Fruit fly (Drosophila melanogaster) whole organism, embryonic: ENCODE data around the gene CG3815.

Source experiments
- Atf-2 ChIP-seq: fragments of 200-800 bp; sonication (Bioruptor generic); optimal IDR thresholded peaks from 2 replicates; lab custom pipeline; 2016; ENCODE audit warnings: missing biosample characterization, missing genetic modification characterization
- BEAF-32 ChIP-seq: fragments of 200-800 bp; sonication (Bioruptor generic); optimal IDR thresholded peaks from 3 replicates; lab custom pipeline; 2017; ENCODE audit warnings: missing biosample characterization, missing genetic modification characterization, mild to moderate bottlenecking, moderate library complexity, missing genetic modification reagents
- Blimp-1 ChIP-seq: fragments of 200-800 bp; sonication (Bioruptor generic); optimal IDR thresholded peaks from 3 replicates; lab custom pipeline; 2018; ENCODE audit warnings: missing biosample characterization, missing genetic modification characterization, mild to moderate bottlenecking, moderate library complexity, missing genetic modification reagents
- Bteb2 ChIP-seq: fragments of 200-800 bp; sonication (Bioruptor generic); optimal IDR thresholded peaks from 2 replicates; lab custom pipeline; 2016; ENCODE audit warnings: missing biosample characterization, missing genetic modification characterization
- CG10431 ChIP-seq: fragments of 200-800 bp; sonication (Bioruptor generic); optimal IDR thresholded peaks from 3 replicates; lab custom pipeline; 2018; ENCODE audit warnings: missing biosample characterization, mild to moderate bottlenecking, missing genetic modification characterization
- CG12391 ChIP-seq: fragments of 200-800 bp; sonication (Bioruptor generic); optimal IDR thresholded peaks from 3 replicates; lab custom pipeline; 2018; ENCODE audit warnings: missing biosample characterization, mild to moderate bottlenecking, missing genetic modification characterization, moderate library complexity
- CG12659 ChIP-seq: fragments of 200-800 bp; sonication (Bioruptor generic); optimal IDR thresholded peaks from 3 replicates; lab custom pipeline; 2017; ENCODE audit warnings: mild to moderate bottlenecking, missing biosample characterization, missing genetic modification reagents, missing genetic modification characterization
- CG13287 ChIP-seq: fragments of 200-800 bp; sonication (Bioruptor generic); IDR thresholded peaks from 2 replicates; pipeline ENCODE4 v1.3.6; 2022; ENCODE audit warnings: missing biosample characterization, missing genetic modification characterization; ENCODE audit not compliant: partially characterized antibody
- CG17829 ChIP-seq: fragments of 200-800 bp; optimal IDR thresholded peaks from 2 replicates; lab custom pipeline; 2019; ENCODE audit warnings: missing biosample characterization, mild to moderate bottlenecking, missing genetic modification characterization, moderate library complexity
- CG18262 ChIP-seq: fragments of 200-800 bp; optimal IDR thresholded peaks from 3 replicates; lab custom pipeline; 2019; ENCODE audit warnings: missing biosample characterization, mild to moderate bottlenecking, missing genetic modification characterization, moderate library complexity
- CG2875 ChIP-seq: fragments of 200-800 bp; sonication (Bioruptor generic); optimal IDR thresholded peaks from 2 replicates; lab custom pipeline; 2017; ENCODE audit warnings: missing biosample characterization, mild to moderate bottlenecking, missing genetic modification characterization, missing genetic modification reagents
- CG31224 ChIP-seq: fragments of 200-800 bp; sonication (Bioruptor generic); IDR thresholded peaks from 2 replicates; pipeline ENCODE4 v1.3.6; 2022; ENCODE audit warnings: missing biosample characterization, missing genetic modification characterization
- CG3163 ChIP-seq: fragments of 200-800 bp; sonication (Bioruptor generic); optimal IDR thresholded peaks from 3 replicates; lab custom pipeline; 2016; ENCODE audit warnings: missing biosample characterization, missing genetic modification characterization
- CG33213 ChIP-seq: fragments of 200-800 bp; sonication (Bioruptor generic); optimal IDR thresholded peaks from 3 replicates; lab custom pipeline; 2016; ENCODE audit warnings: missing biosample characterization, missing genetic modification characterization
- CG33557 ChIP-seq: fragments of 200-800 bp; sonication (Bioruptor generic); optimal IDR thresholded peaks from 2 replicates; lab custom pipeline; 2019; ENCODE audit warnings: missing biosample characterization, mild to moderate bottlenecking, missing genetic modification characterization, moderate library complexity
- CG34376 ChIP-seq: fragments of 200-800 bp; sonication (Bioruptor generic); optimal IDR thresholded peaks from 2 replicates; lab custom pipeline; 2018; ENCODE audit warnings: missing biosample characterization, mild to moderate bottlenecking, missing genetic modification characterization
- CG42726 ChIP-seq: fragments of 200-800 bp; sonication (Bioruptor generic); IDR thresholded peaks from 2 replicates; pipeline ENCODE4 v1.3.6; 2022; ENCODE audit warnings: missing biosample characterization, missing genetic modification characterization; ENCODE audit not compliant: partially characterized antibody
- CG6654 ChIP-seq: fragments of 200-800 bp; sonication (Bioruptor generic); optimal IDR thresholded peaks from 2 replicates; lab custom pipeline; 2017; ENCODE audit warnings: missing biosample characterization, mild to moderate bottlenecking, missing genetic modification characterization
- CG6765 ChIP-seq: fragments of 200-800 bp; sonication (Bioruptor generic); optimal IDR thresholded peaks from 3 replicates; lab custom pipeline; 2017; ENCODE audit warnings: missing biosample characterization, mild to moderate bottlenecking, missing genetic modification characterization
- CG7987 ChIP-seq: fragments of 200-800 bp; sonication (Bioruptor generic); optimal IDR thresholded peaks from 2 replicates; lab custom pipeline; 2018; ENCODE audit warnings: missing biosample characterization, mild to moderate bottlenecking, missing genetic modification characterization, moderate library complexity
- CG8388 ChIP-seq: fragments of 200-800 bp; sonication (Bioruptor generic); optimal IDR thresholded peaks from 2 replicates; lab custom pipeline; 2019; ENCODE audit warnings: missing biosample characterization, mild to moderate bottlenecking, missing genetic modification characterization, moderate library complexity
- CG9727 ChIP-seq: fragments of 200-800 bp; sonication (Bioruptor generic); optimal IDR thresholded peaks from 3 replicates; lab custom pipeline; 2017; ENCODE audit warnings: missing biosample characterization, mild to moderate bottlenecking, missing genetic modification characterization
- Camta ChIP-seq: fragments of 200-800 bp; sonication (Bioruptor generic); optimal IDR thresholded peaks from 2 replicates; lab custom pipeline; 2016; ENCODE audit warnings: missing biosample characterization, missing genetic modification characterization
- Dip2 ChIP-seq: fragments of 200-800 bp; sonication (Bioruptor generic); IDR thresholded peaks from 2 replicates; pipeline ENCODE4 v1.3.6; 2022; ENCODE audit warnings: missing biosample characterization, missing genetic modification characterization
- Dp ChIP-seq: fragments of 200-800 bp; sonication (Bioruptor generic); optimal IDR thresholded peaks from 2 replicates; lab custom pipeline; 2018; ENCODE audit warnings: missing biosample characterization, mild to moderate bottlenecking, missing genetic modification characterization, moderate library complexity
- Eip74EF ChIP-seq, 2 experiments: fragments of 200-800 bp in 1 of 2; fragments of >200 bp in 1 of 2; sonication (Bioruptor generic) in 1 of 2; optimal IDR thresholded peaks; 2 replicates each; lab custom pipeline; 2017 to 2019; ENCODE audit warnings: missing biosample characterization in 2 of 2, missing genetic modification characterization in 2 of 2, mild to moderate bottlenecking in 1 of 2, moderate library complexity in 1 of 2
- Fer1 ChIP-seq: fragments of 200-800 bp; sonication (Bioruptor generic); optimal IDR thresholded peaks from 2 replicates; lab custom pipeline; 2017; ENCODE audit warnings: missing biosample characterization, mild to moderate bottlenecking, missing genetic modification characterization
- H2.0 ChIP-seq: fragments of 200-800 bp; sonication (Bioruptor generic); IDR thresholded peaks from 2 replicates; pipeline ENCODE4 v1.3.6; 2022; ENCODE audit warnings: missing biosample characterization, missing genetic modification characterization
- Jarid2 ChIP-seq: fragments of 200-800 bp; sonication (Bioruptor generic); optimal IDR thresholded peaks from 3 replicates; lab custom pipeline; 2017; ENCODE audit warnings: mild to moderate bottlenecking, missing biosample characterization, missing genetic modification reagents, missing genetic modification characterization
- Lim3 ChIP-seq: fragments of 200-800 bp; sonication (Bioruptor generic); IDR thresholded peaks from 2 replicates; pipeline ENCODE4 v1.3.6; 2022; ENCODE audit warnings: missing biosample characterization, missing genetic modification characterization
- MESR4 ChIP-seq: fragments of 200-800 bp; sonication (Bioruptor generic); optimal IDR thresholded peaks from 2 replicates; lab custom pipeline; 2018; ENCODE audit warnings: missing biosample characterization, mild to moderate bottlenecking, missing genetic modification characterization, moderate library complexity
- NFAT ChIP-seq: fragments of 200-800 bp; sonication (Bioruptor generic); IDR thresholded peaks from 2 replicates; pipeline ENCODE4 v1.3.6; 2022; ENCODE audit warnings: missing biosample characterization, missing genetic modification characterization
- Ptx1 ChIP-seq: fragments of 200-800 bp; sonication (Bioruptor generic); IDR thresholded peaks from 2 replicates; pipeline ENCODE4 v1.3.6; 2022; ENCODE audit warnings: missing biosample characterization, missing genetic modification characterization
- Sox100B ChIP-seq: fragments of 200-800 bp; sonication (Bioruptor generic); optimal IDR thresholded peaks from 3 replicates; lab custom pipeline; 2018; ENCODE audit warnings: missing biosample characterization, mild to moderate bottlenecking, missing genetic modification characterization
- Trl ChIP-seq, 3 experiments: fragments of >200 bp in 2 of 3; fragments of 200-800 bp in 1 of 3; sonication (Bioruptor generic) in 1 of 3; optimal IDR thresholded peaks; 2 replicates in 1 of 3; 3 replicates in 2 of 3; lab custom pipeline; 2016 to 2017; ENCODE audit warnings: missing biosample characterization in 1 of 3, missing genetic modification characterization in 1 of 3
- ato ChIP-seq: fragments of 200-800 bp; sonication (Bioruptor generic); IDR thresholded peaks from 2 replicates; pipeline ENCODE4 v1.3.6; 2022; ENCODE audit warnings: missing biosample characterization, missing genetic modification characterization; ENCODE audit not compliant: partially characterized antibody
- ci ChIP-seq: fragments of 200-800 bp; sonication (Bioruptor generic); IDR thresholded peaks from 3 replicates; pipeline ENCODE4 v1.3.6; 2022; ENCODE audit warnings: missing biosample characterization, missing genetic modification characterization
- fd64A ChIP-seq: fragments of 200-800 bp; sonication (Bioruptor generic); optimal IDR thresholded peaks from 3 replicates; lab custom pipeline; 2018; ENCODE audit warnings: missing biosample characterization, mild to moderate bottlenecking, missing genetic modification characterization
- gfzf ChIP-seq: fragments of 200-800 bp; sonication (Bioruptor generic); optimal IDR thresholded peaks from 2 replicates; lab custom pipeline; 2016; ENCODE audit warnings: missing biosample characterization, mild to moderate bottlenecking, missing genetic modification characterization, moderate library complexity
- gro ChIP-seq: fragments of 200-800 bp; sonication (Bioruptor generic); optimal IDR thresholded peaks from 2 replicates; lab custom pipeline; 2016; ENCODE audit warnings: missing biosample characterization, missing genetic modification characterization
- h ChIP-seq: fragments of >200 bp; optimal IDR thresholded peaks from 2 replicates; lab custom pipeline; 2017
- insv ChIP-seq, 2 experiments: fragments of 200-800 bp; sonication (Bioruptor generic); optimal IDR thresholded peaks; 3 replicates each; lab custom pipeline; 2016 to 2018; ENCODE audit warnings: missing biosample characterization in 2 of 2, missing genetic modification characterization in 2 of 2
- lab ChIP-seq: fragments of 200-800 bp; sonication (Bioruptor generic); optimal IDR thresholded peaks from 3 replicates; lab custom pipeline; 2017; ENCODE audit warnings: missing biosample characterization, missing genetic modification characterization, mild to moderate bottlenecking, moderate library complexity, missing genetic modification reagents
- lilli ChIP-seq: fragments of 200-800 bp; sonication (Bioruptor generic); optimal IDR thresholded peaks from 3 replicates; lab custom pipeline; 2016; ENCODE audit warnings: missing biosample characterization, missing genetic modification characterization
- nerfin-1 ChIP-seq: fragments of 200-800 bp; sonication (Bioruptor generic); optimal IDR thresholded peaks from 3 replicates; lab custom pipeline; 2019; ENCODE audit warnings: missing biosample characterization, mild to moderate bottlenecking, missing genetic modification characterization, moderate library complexity
- oc ChIP-seq: fragments of 200-800 bp; sonication (Bioruptor generic); optimal IDR thresholded peaks from 2 replicates; lab custom pipeline; 2018; ENCODE audit warnings: missing biosample characterization, mild to moderate bottlenecking, missing genetic modification characterization, moderate library complexity
- sens-2 ChIP-seq: fragments of 200-800 bp; sonication (Bioruptor generic); IDR thresholded peaks from 2 replicates; pipeline ENCODE4 v1.3.6; 2022; ENCODE audit warnings: missing biosample characterization, missing genetic modification characterization
- stwl ChIP-seq: fragments of 200-800 bp; sonication (Bioruptor generic); optimal IDR thresholded peaks from 3 replicates; lab custom pipeline; 2018; ENCODE audit warnings: missing biosample characterization, mild to moderate bottlenecking, missing genetic modification characterization, moderate library complexity
- tna ChIP-seq: fragments of 200-800 bp; sonication (Bioruptor generic); IDR thresholded peaks from 2 replicates; pipeline ENCODE4 v1.3.6; 2022; ENCODE audit warnings: missing biosample characterization, missing genetic modification characterization; ENCODE audit not compliant: partially characterized antibody

Gene CG3815

dm6 chrX:6276590-6276989 is 18.6 kb upstream of the CG3815 start, which contains the start of gene CG3566 (continued):
- TF ChIP-seq CG6654 (GFP tag; lab: Kevin White, UChicago) (no peak), Camta (no peak), BEAF-32 (GFP tag; lab: Kevin White, UChicago) (peak; percentile 5), gfzf (GFP tag; lab: Kevin White, UChicago) (peak; percentile 71), Fer1 (GFP tag; lab: Kevin White, UChicago) (peak; percentile 6), CG34376 (GFP tag; lab: Kevin White, UChicago) (no peak), CG31224 (no peak), CG6765 (GFP tag; lab: Kevin White, UChicago) (no peak), H2.0 (GFP tag; lab: Robert Waterston, UW) (no peak), CG33557 (GFP tag; lab: Kevin White, UChicago) (no peak), CG2875 (no peak), ci (GFP tag; lab: Robert Waterston, UW) (0 out of 3 replicates have a peak, but pooled peaks have one; percentile 40), sens-2 (no peak), nerfin-1 (tag; lab: Kevin White, UChicago) (no peak), CG12659 (GFP tag; lab: Kevin White, UChicago) (peak; percentile 25), ato (no peak), Lim3 (no peak), Jarid2 (GFP tag; lab: Kevin White, UChicago) (no peak), CG8388 (GFP tag; lab: Kevin White, UChicago) (no peak), CG33213 (GFP tag; lab: Kevin White, UChicago) (no peak), CG3163 (GFP tag; lab: Kevin White, UChicago) (no peak), MESR4 (GFP tag; lab: Kevin White, UChicago) (peak; percentile 55), CG42726 (GFP tag; lab: Robert Waterston, UW) (0 out of 2 replicates have a peak, but pooled peaks have one; percentile 10), h (lab: Kevin White, UChicago) (no peak), Bteb2 (no peak), Sox100B (no peak), stwl (tag; lab: Kevin White, UChicago) (peak; percentile 38), CG7987 (peak; percentile 11), CG17829 (tag; lab: Kevin White, UChicago) (no peak), lilli (GFP tag; lab: Kevin White, UChicago) (peak; percentile 43), CG13287 (peak; percentile 31), gro (GFP tag; lab: Kevin White, UChicago) (no peak), fd64A (GFP tag; lab: Kevin White, UChicago) (no peak), CG18262 (tag; lab: Kevin White, UChicago) (peak; percentile 4), Dp (GFP tag; lab: Kevin White, UChicago) (peak; percentile 3), CG10431 (GFP tag; lab: Kevin White, UChicago) (no peak), Eip74EF (GFP tag; optimal IDR thresholded peaks at IDR 0.05; lab: Kevin White, UChicago) (no peak)
- TF ChIP-seq, all 482 proteins: peak for 37

- TF ChIP-seq tna (GFP tag; lab: Robert Waterston, UW) (0 out of 2 replicates have a peak, but pooled peaks have one; percentile 30), lab (peak; percentile 45), insv (GFP tag; optimal IDR thresholded peaks at IDR 0.05; lab: Kevin White, UChicago) (peak in 1 of 2 experiments; percentile 49), Fer1 (GFP tag; lab: Kevin White, UChicago) (peak; percentile 12), Ptx1 (GFP tag; lab: Robert Waterston, UW) (no peak), Atf-2 (peak; percentile 33), oc (tag; lab: Kevin White, UChicago) (no peak), Trl (optimal IDR thresholded peaks at IDR 0.05; lab: Kevin White, UChicago) (peak; percentile 68 to 82), Trl (GFP tag; optimal IDR thresholded peaks at IDR 0.05; lab: Kevin White, UChicago) (peak; percentile 43), CG9727 (GFP tag; lab: Kevin White, UChicago) (peak; percentile 46), Blimp-1 (GFP tag; lab: Kevin White, UChicago) (no peak), NFAT (GFP tag; lab: Robert Waterston, UW) (no peak), Dip2 (GFP tag; lab: Robert Waterston, UW) (no peak), CG12391 (peak; percentile 6)
Observed at dm6 chrX:6278879-6279628, 16.1 kb upstream of the CG3815 start.
